Worm (Caenorhabditis elegans) whole organism, L2 larva: ENCODE data around the gene srx-45.

Experiments used
- C34F6.9 ChIP-seq: fragments of 150-350 bp; optimal IDR thresholded peaks from 2 replicates; lab custom pipeline; 2014; ENCODE audit warnings: missing biosample characterization, missing genetic modification characterization
- ZK546.5 ChIP-seq: sonication (generic microtip); optimal IDR thresholded peaks from 2 replicates; lab custom pipeline; 2017; ENCODE audit warnings: missing biosample characterization, missing genetic modification characterization
- lin-39 ChIP-seq: fragments of 150-350 bp; optimal IDR thresholded peaks from 2 replicates; lab custom pipeline; 2014; ENCODE audit warnings: missing biosample characterization, missing genetic modification reagents, missing genetic modification characterization
- mdl-1 ChIP-seq, 2 experiments: fragments of 150-350 bp in 1 of 2; sonication (generic microtip) in 1 of 2; optimal IDR thresholded peaks; 2 replicates each; lab custom pipeline; 2017; ENCODE audit warnings: missing biosample characterization in 2 of 2, missing genetic modification characterization in 2 of 2
- nhr-237 ChIP-seq: fragments of 150-350 bp; optimal IDR thresholded peaks from 2 replicates; lab custom pipeline; 2014; ENCODE audit warnings: missing biosample characterization, missing genetic modification characterization
- nhr-77 ChIP-seq: fragments of 150-350 bp; optimal IDR thresholded peaks from 2 replicates; lab custom pipeline; 2014; ENCODE audit warnings: missing biosample characterization, missing genetic modification characterization

DNA sequence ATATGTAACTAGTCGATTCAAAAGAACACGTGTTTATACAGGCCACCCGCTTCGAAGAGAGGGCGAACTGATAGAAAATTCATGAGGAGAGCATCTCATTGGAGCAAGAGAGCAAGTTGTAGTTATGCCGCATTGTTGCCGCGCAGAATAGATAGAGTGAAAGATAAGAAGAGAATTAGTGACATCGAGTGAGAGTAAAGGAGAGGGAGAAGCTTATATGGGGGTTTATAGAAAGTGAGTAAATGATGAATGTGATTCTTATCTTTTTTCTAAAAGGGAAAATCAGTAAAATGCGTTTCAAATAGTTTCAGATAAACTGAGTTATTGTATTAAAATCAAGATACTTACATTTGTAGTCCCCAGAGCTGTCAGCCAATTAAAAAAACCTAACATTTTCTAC is 36.3 kb downstream of the srx-45 start:
- no peak for TF ChIP-seq mdl-1 (tag; optimal IDR thresholded peaks at IDR 0.05; lab: Kevin White, UChicago)
- TF ChIP-seq C34F6.9 (tag; lab: Kevin White, UChicago) = no peak
- TF ChIP-seq lin-39 (tag; lab: Kevin White, UChicago) = no peak
- no peak for TF ChIP-seq nhr-237 (tag; lab: Kevin White, UChicago)
- TF ChIP-seq ZK546.5 (tag; lab: Kevin White, UChicago) = no peak
- no peak for TF ChIP-seq nhr-77
